Fruit fly (Drosophila melanogaster) whole organism, adult: ENCODE results near the gene CG42693.

Experiments
- CG11617 ChIP-seq: fragments of 200-800 bp; sonication (Bioruptor generic); optimal IDR thresholded peaks from 2 replicates; lab custom pipeline; 2017; ENCODE audit warnings: mild to moderate bottlenecking, missing biosample characterization, missing genetic modification reagents, missing genetic modification characterization
- CG12768 ChIP-seq: fragments of 200-800 bp; sonication (Bioruptor generic); optimal IDR thresholded peaks from 2 replicates; lab custom pipeline; 2017; ENCODE audit warnings: missing biosample characterization, missing genetic modification characterization, mild to moderate bottlenecking, moderate library complexity, missing genetic modification reagents
- CG14711 ChIP-seq: fragments of 200-800 bp; sonication (Bioruptor generic); optimal IDR thresholded peaks from 2 replicates; lab custom pipeline; 2018; ENCODE audit warnings: missing biosample characterization, mild to moderate bottlenecking, missing genetic modification characterization, moderate library complexity
- CG1620 ChIP-seq: fragments of 200-800 bp; sonication (Bioruptor generic); optimal IDR thresholded peaks from 2 replicates; lab custom pipeline; 2016; ENCODE audit warnings: missing biosample characterization, missing genetic modification characterization
- CG33017 ChIP-seq: fragments of 200-800 bp; sonication (Bioruptor generic); optimal IDR thresholded peaks from 2 replicates; lab custom pipeline; 2018; ENCODE audit warnings: missing biosample characterization, mild to moderate bottlenecking, missing genetic modification characterization, moderate library complexity
- CG5204 ChIP-seq: fragments of 200-800 bp; sonication (Bioruptor generic); optimal IDR thresholded peaks from 2 replicates; lab custom pipeline; 2016; ENCODE audit warnings: missing biosample characterization, missing genetic modification characterization
- CG7045 ChIP-seq: fragments of 200-800 bp; sonication (Bioruptor generic); optimal IDR thresholded peaks from 2 replicates; lab custom pipeline; 2017; ENCODE audit warnings: missing biosample characterization, mild to moderate bottlenecking, missing genetic modification characterization
- CG7101 ChIP-seq: fragments of 200-800 bp; sonication (Bioruptor generic); optimal IDR thresholded peaks from 2 replicates; lab custom pipeline; 2018; ENCODE audit warnings: missing biosample characterization, mild to moderate bottlenecking, missing genetic modification characterization, moderate library complexity
- Clk ChIP-seq: fragments of 200-800 bp; sonication (Bioruptor generic); optimal IDR thresholded peaks from 2 replicates; lab custom pipeline; 2017; ENCODE audit warnings: missing biosample characterization, missing genetic modification characterization
- Crg-1 ChIP-seq: fragments of 200-800 bp; sonication (Bioruptor generic); optimal IDR thresholded peaks from 2 replicates; lab custom pipeline; 2016; ENCODE audit warnings: missing biosample characterization, missing genetic modification characterization
- Hr96 ChIP-seq: fragments of 200-800 bp; sonication (Bioruptor generic); optimal IDR thresholded peaks from 2 replicates; lab custom pipeline; 2016; ENCODE audit warnings: missing biosample characterization, missing genetic modification characterization
- Mnt ChIP-seq: fragments of 200-800 bp; sonication (Bioruptor generic); optimal IDR thresholded peaks from 2 replicates; lab custom pipeline; 2016; ENCODE audit warnings: missing biosample characterization, mild to moderate bottlenecking, missing genetic modification characterization
- bab1 ChIP-seq: fragments of 200-800 bp; sonication (Bioruptor generic); optimal IDR thresholded peaks from 3 replicates; lab custom pipeline; 2019; ENCODE audit warnings: missing biosample characterization, mild to moderate bottlenecking, missing genetic modification characterization, moderate library complexity
- cic ChIP-seq: fragments of 200-800 bp; sonication (Bioruptor generic); optimal IDR thresholded peaks from 2 replicates; lab custom pipeline; 2017; ENCODE audit warnings: missing biosample characterization, mild to moderate bottlenecking, missing genetic modification characterization, moderate library complexity
- cnc ChIP-seq, 2 experiments: fragments of >200 bp; optimal IDR thresholded peaks; 2 replicates each; lab custom pipeline; 2017
- kay ChIP-seq: fragments of 200-800 bp; sonication (Bioruptor generic); peaks from one replicate; lab custom pipeline; 2016; ENCODE audit warnings: missing biosample characterization, missing genetic modification characterization, borderline replicate concordance
- ovo ChIP-seq: fragments of 200-800 bp; sonication (Bioruptor generic); optimal IDR thresholded peaks from 2 replicates; lab custom pipeline; 2016; ENCODE audit warnings: missing biosample characterization, missing genetic modification characterization
- pad ChIP-seq: fragments of 200-800 bp; sonication (Bioruptor generic); optimal IDR thresholded peaks from 3 replicates; lab custom pipeline; 2017; ENCODE audit warnings: missing biosample characterization, missing genetic modification characterization, mild to moderate bottlenecking, moderate library complexity, missing genetic modification reagents
- tj ChIP-seq: fragments of 200-800 bp; sonication (Bioruptor generic); optimal IDR thresholded peaks from 3 replicates; lab custom pipeline; 2017; ENCODE audit warnings: missing biosample characterization, mild to moderate bottlenecking, missing genetic modification characterization, moderate library complexity
- toe ChIP-seq: fragments of 200-800 bp; sonication (Bioruptor generic); optimal IDR thresholded peaks from 2 replicates; lab custom pipeline; 2016; ENCODE audit warnings: missing biosample characterization, missing genetic modification characterization

CG42693 gene

dm6 chr3R:31717299-31718167, 9.4 kb upstream of the CG42693 start:
- TF ChIP-seq CG12768 (GFP tag; lab: Kevin White, UChicago), result no peak
- no peak for TF ChIP-seq Crg-1
- no peak for TF ChIP-seq Clk
- peak; percentile 26 for TF ChIP-seq toe (GFP tag; lab: Kevin White, UChicago)
- no peak for TF ChIP-seq CG11617 (GFP tag; lab: Kevin White, UChicago)
- no peak for TF ChIP-seq Hr96 (GFP tag; lab: Kevin White, UChicago)
- TF ChIP-seq CG1620 (GFP tag; lab: Kevin White, UChicago), result no peak
- TF ChIP-seq CG5204, result peak; percentile 60
- TF ChIP-seq CG7101 (tag; lab: Kevin White, UChicago), result no peak
- peak; percentile 5 for TF ChIP-seq CG33017 (tag; lab: Kevin White, UChicago)
- no peak for TF ChIP-seq kay
- TF ChIP-seq CG7045 (GFP tag; lab: Kevin White, UChicago), result peak; percentile 15

dm6 chr3R:31716265-31716664, 8.1 kb upstream of the CG42693 start:
- TF ChIP-seq tj (GFP tag; lab: Kevin White, UChicago) (peak; percentile 95), CG14711 (no peak)

dm6 chr3R:31715713-31716024, 7.5 kb upstream of the CG42693 start:
- TF ChIP-seq kay, result peak; percentile 72
- no peak for TF ChIP-seq tj (GFP tag; lab: Kevin White, UChicago)
- TF ChIP-seq CG7045 (GFP tag; lab: Kevin White, UChicago), result no peak
- no peak for TF ChIP-seq CG12768 (GFP tag; lab: Kevin White, UChicago)
- no peak for TF ChIP-seq cnc (optimal IDR thresholded peaks at IDR 0.05; lab: Kevin White, UChicago)
- TF ChIP-seq CG7101 (tag; lab: Kevin White, UChicago), result no peak
- TF ChIP-seq bab1 (GFP tag; lab: Kevin White, UChicago), result no peak
- no peak for TF ChIP-seq cic
- TF ChIP-seq CG33017 (tag; lab: Kevin White, UChicago), result no peak
- TF ChIP-seq Crg-1, result no peak
- no peak for TF ChIP-seq CG1620 (GFP tag; lab: Kevin White, UChicago)
- no peak for TF ChIP-seq CG14711
- peak; percentile 3 for TF ChIP-seq CG11617 (GFP tag; lab: Kevin White, UChicago)
- no peak for TF ChIP-seq CG5204
- no peak for TF ChIP-seq toe (GFP tag; lab: Kevin White, UChicago)
- no peak for TF ChIP-seq ovo
- no peak for TF ChIP-seq Hr96 (GFP tag; lab: Kevin White, UChicago)

dm6 chr3R:31714876-31715712, 7.0 kb upstream of the CG42693 start:
- TF ChIP-seq pad (GFP tag; lab: Kevin White, UChicago) (peak; percentile 86), cnc (optimal IDR thresholded peaks at IDR 0.05; lab: Kevin White, UChicago) (no peak), CG5204 (no peak), Clk (no peak), CG14711 (peak; percentile 63), kay (peak; percentile 94), Hr96 (GFP tag; lab: Kevin White, UChicago) (no peak), tj (GFP tag; lab: Kevin White, UChicago) (no peak), cic (peak; percentile 8), ovo (peak; percentile 71), toe (GFP tag; lab: Kevin White, UChicago) (no peak), CG1620 (GFP tag; lab: Kevin White, UChicago) (no peak), Crg-1 (no peak), CG33017 (tag; lab: Kevin White, UChicago) (no peak), bab1 (GFP tag; lab: Kevin White, UChicago) (no peak), CG12768 (GFP tag; lab: Kevin White, UChicago) (no peak), CG11617 (GFP tag; lab: Kevin White, UChicago) (no peak), CG7101 (tag; lab: Kevin White, UChicago) (no peak), Mnt (GFP tag; lab: Kevin White, UChicago) (no peak), CG7045 (GFP tag; lab: Kevin White, UChicago) (no peak)

- TF ChIP-seq CG5204 (no peak), CG33017 (tag; lab: Kevin White, UChicago) (no peak), kay (no peak), toe (GFP tag; lab: Kevin White, UChicago) (no peak), pad (GFP tag; lab: Kevin White, UChicago) (peak; percentile 46), cic (no peak), tj (GFP tag; lab: Kevin White, UChicago) (peak; percentile 100), Crg-1 (no peak), CG12768 (GFP tag; lab: Kevin White, UChicago) (peak; percentile 53), bab1 (GFP tag; lab: Kevin White, UChicago) (peak; percentile 8), CG11617 (GFP tag; lab: Kevin White, UChicago) (peak; percentile 46), Hr96 (GFP tag; lab: Kevin White, UChicago) (peak; percentile 22)
These were observed 5.4 kb upstream of the CG42693 start, which contains the start of gene ttk for dm6 chr3R:31713306-31714123. TSS of gene ttk (plus strand) at chr3R:31713867.
